Fruit fly (Drosophila melanogaster) whole organism, embryonic: ENCODE results near the gene Cap-H2.

Experiments used
- ATbp ChIP-seq: fragments of 200-800 bp; sonication (Bioruptor generic); optimal IDR thresholded peaks from 2 replicates; lab custom pipeline; 2017; ENCODE audit warnings: missing biosample characterization, mild to moderate bottlenecking, missing genetic modification characterization, missing genetic modification reagents
- Bdp1 ChIP-seq: fragments of 200-800 bp; sonication (Bioruptor generic); optimal IDR thresholded peaks from 3 replicates; lab custom pipeline; 2016; ENCODE audit warnings: missing biosample characterization, missing genetic modification characterization
- Blimp-1 ChIP-seq: fragments of 200-800 bp; sonication (Bioruptor generic); optimal IDR thresholded peaks from 3 replicates; lab custom pipeline; 2018; ENCODE audit warnings: missing biosample characterization, missing genetic modification characterization, mild to moderate bottlenecking, moderate library complexity, missing genetic modification reagents
- CG13894 ChIP-seq: fragments of 200-800 bp; sonication (Bioruptor generic); optimal IDR thresholded peaks from 3 replicates; lab custom pipeline; 2018; ENCODE audit warnings: missing biosample characterization, mild to moderate bottlenecking, missing genetic modification characterization, moderate library complexity
- CG30403 ChIP-seq: fragments of 200-800 bp; sonication (Bioruptor generic); optimal IDR thresholded peaks from 3 replicates; lab custom pipeline; 2016; ENCODE audit warnings: missing biosample characterization, missing genetic modification characterization
- CG34376 ChIP-seq: fragments of 200-800 bp; sonication (Bioruptor generic); optimal IDR thresholded peaks from 2 replicates; lab custom pipeline; 2018; ENCODE audit warnings: missing biosample characterization, mild to moderate bottlenecking, missing genetic modification characterization
- CG4617 ChIP-seq: fragments of 200-800 bp; sonication (Bioruptor generic); optimal IDR thresholded peaks from 3 replicates; lab custom pipeline; 2016; ENCODE audit warnings: missing biosample characterization, missing genetic modification characterization, borderline replicate concordance
- CG6683 ChIP-seq: fragments of 200-800 bp; sonication (Bioruptor generic); optimal IDR thresholded peaks from 2 replicates; lab custom pipeline; 2017; ENCODE audit warnings: missing biosample characterization, mild to moderate bottlenecking, missing genetic modification characterization, missing genetic modification reagents
- Ssrp ChIP-seq: fragments of 200-800 bp; sonication (Bioruptor generic); optimal IDR thresholded peaks from 2 replicates; lab custom pipeline; 2018; ENCODE audit warnings: missing biosample characterization, mild to moderate bottlenecking, missing genetic modification characterization, moderate library complexity
- esg ChIP-seq: fragments of 200-800 bp; sonication (Bioruptor generic); conservative IDR thresholded peaks from 2 replicates; pipeline ENCODE4 v1.3.6; 2022; ENCODE audit warnings: missing biosample characterization, missing genetic modification characterization
- nau ChIP-seq: fragments of 200-800 bp; sonication (Bioruptor generic); optimal IDR thresholded peaks from 3 replicates; lab custom pipeline; 2017; ENCODE audit warnings: missing biosample characterization, mild to moderate bottlenecking, missing genetic modification characterization, missing genetic modification reagents
- sima ChIP-seq: fragments of 200-800 bp; sonication (Bioruptor generic); optimal IDR thresholded peaks from 2 replicates; lab custom pipeline; 2016; ENCODE audit warnings: missing biosample characterization, missing genetic modification characterization
- wor ChIP-seq: fragments of 200-800 bp; sonication (Bioruptor generic); IDR thresholded peaks from 2 replicates; pipeline ENCODE4 v1.3.6; 2022; ENCODE audit warnings: missing biosample characterization, missing genetic modification characterization

- TF ChIP-seq CG30403 (GFP tag; lab: Kevin White, UChicago), result no peak
- no peak for TF ChIP-seq Ssrp (tag; lab: Kevin White, UChicago)
- TF ChIP-seq Blimp-1 (GFP tag; lab: Kevin White, UChicago), result no peak
- TF ChIP-seq Bdp1 (GFP tag; lab: Kevin White, UChicago), result no peak
- TF ChIP-seq CG4617, result no peak
- no peak for TF ChIP-seq CG34376
- TF ChIP-seq nau (GFP tag; lab: Kevin White, UChicago), result no peak
- TF ChIP-seq sima (GFP tag; lab: Kevin White, UChicago), result no peak
- TF ChIP-seq CG6683 (GFP tag; lab: Kevin White, UChicago), result no peak
- TF ChIP-seq esg (GFP tag; lab: Robert Waterston, UW), result no peak
- no peak for TF ChIP-seq ATbp (GFP tag; lab: Kevin White, UChicago)
- TF ChIP-seq wor, result no peak
- no peak for TF ChIP-seq CG13894 (tag; lab: Kevin White, UChicago)
Observed at dm6 chr3R:10780161-10780560, 19.1 kb downstream of the Cap-H2 start.
